Worm (Caenorhabditis elegans): ENCODE results near the gene ZK938.12.

Gene ZK938.12

ce11 chrII:9879815-9880214, 48.7 kb downstream of the ZK938.12 start:
- TF ChIP-seq hlh-15 (tag; optimal IDR thresholded peaks at IDR 0.05) (no peak), elt-2 (tag; optimal IDR thresholded peaks at IDR 0.05) (no peak), pat-9 (tag; optimal IDR thresholded peaks at IDR 0.05) (no peak), pax-1 (tag; optimal IDR thresholded peaks at IDR 0.05) (no peak), unc-42 (tag; optimal IDR thresholded peaks at IDR 0.05) (no peak), fkh-10 (GFP tag; optimal IDR thresholded peaks at IDR 0.05) (no peak), pqm-1 (tag; optimal IDR thresholded peaks at IDR 0.05) (no peak), madf-2 (tag; optimal IDR thresholded peaks at IDR 0.05) (no peak), ceh-30 (tag; optimal IDR thresholded peaks at IDR 0.05) (no peak), pha-4 (tag; optimal IDR thresholded peaks at IDR 0.05) (no peak)

DNA sequence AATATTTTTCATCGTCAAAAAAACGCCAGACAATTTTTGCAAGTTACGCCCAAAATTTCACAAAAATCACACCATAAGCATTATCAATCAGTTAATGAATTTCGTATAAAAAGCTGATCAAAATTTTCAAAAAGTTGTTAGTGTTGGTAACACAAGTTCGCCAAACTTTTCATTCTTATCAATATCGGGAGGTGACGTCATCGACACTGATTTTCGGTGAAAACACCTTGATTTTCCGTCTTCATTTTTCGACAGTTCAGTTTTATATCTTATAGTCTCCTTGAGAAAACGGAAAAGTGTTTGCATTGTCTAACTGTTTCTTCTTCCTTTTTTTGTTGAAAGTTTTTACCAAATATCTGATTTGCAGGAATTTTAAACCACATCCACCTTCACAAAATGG, 49.7 kb downstream of the ZK938.12 start, which contains the start of gene C08H9.15:
Gene C08H9.15 (plus strand): TSS at position 368 of the 400 bp plus-strand sequence.
- no peak for TF ChIP-seq ceh-9 (tag; optimal IDR thresholded peaks at IDR 0.05)
- no peak for TF ChIP-seq tbx-2 (tag; optimal IDR thresholded peaks at IDR 0.05)
- TF ChIP-seq pat-9 (tag; optimal IDR thresholded peaks at IDR 0.05): no peak
- no peak for TF ChIP-seq pha-2 (tag; optimal IDR thresholded peaks at IDR 0.05)
- TF ChIP-seq K09A11.1 (tag; optimal IDR thresholded peaks at IDR 0.05; ENCODE audit: insufficient read depth): no peak
- no peak for TF ChIP-seq C08G9.2 (tag; optimal IDR thresholded peaks at IDR 0.05)
- TF ChIP-seq lin-11 (tag; optimal IDR thresholded peaks at IDR 0.05): no peak
- TF ChIP-seq ets-4 (tag; optimal IDR thresholded peaks at IDR 0.05): no peak
- TF ChIP-seq madf-2 (tag; optimal IDR thresholded peaks at IDR 0.05): no peak

All from whole organism, late embryonic.